Worm (Caenorhabditis elegans) whole organism, L2 larva: ENCODE data around the gene H38K22.9.
A peak's percentile ranks its signal among the peaks of the same experiment; 100 is the strongest.

Experiments
- C34F6.9 ChIP-seq: fragments of 150-350 bp; optimal IDR thresholded peaks from 2 replicates; lab custom pipeline; 2014; ENCODE audit warnings: missing biosample characterization, missing genetic modification characterization
- F13H6.1 ChIP-seq: sonication (generic microtip); optimal IDR thresholded peaks from 2 replicates; lab custom pipeline; 2016; ENCODE audit warnings: missing genetic modification characterization, missing compliant biosample characterization
- R02D3.7 ChIP-seq: fragments of 150-350 bp; optimal IDR thresholded peaks from 2 replicates; lab custom pipeline; 2014; ENCODE audit warnings: missing biosample characterization, missing genetic modification characterization
- ZK546.5 ChIP-seq: sonication (generic microtip); optimal IDR thresholded peaks from 2 replicates; lab custom pipeline; 2017; ENCODE audit warnings: missing biosample characterization, missing genetic modification characterization
- alr-1 ChIP-seq: fragments of 150-350 bp; optimal IDR thresholded peaks from 2 replicates; lab custom pipeline; 2014; ENCODE audit warnings: missing biosample characterization, missing genetic modification characterization
- aly-2 ChIP-seq: fragments of 150-350 bp; optimal IDR thresholded peaks from 2 replicates; lab custom pipeline; 2014; ENCODE audit warnings: missing biosample characterization, missing genetic modification characterization
- ama-1 ChIP-seq: fragments of 150-350 bp; optimal IDR thresholded peaks from 2 replicates; lab custom pipeline; 2018; ENCODE audit warnings: inconsistent platforms
- ceh-16 ChIP-seq: fragments of 150-350 bp; optimal IDR thresholded peaks from 2 replicates; lab custom pipeline; 2014; ENCODE audit warnings: missing biosample characterization, missing genetic modification characterization
- crh-2 ChIP-seq: sonication (generic microtip); optimal IDR thresholded peaks from 2 replicates; lab custom pipeline; 2017; ENCODE audit warnings: missing biosample characterization, missing genetic modification characterization
- dmd-4 ChIP-seq: sonication (generic microtip); optimal IDR thresholded peaks from 2 replicates; lab custom pipeline; 2017; ENCODE audit warnings: missing biosample characterization, missing genetic modification characterization
- elt-1 ChIP-seq: fragments of 150-350 bp; optimal IDR thresholded peaks from 2 replicates; lab custom pipeline; 2014; ENCODE audit warnings: missing biosample characterization, missing genetic modification characterization
- fos-1 ChIP-seq: fragments of 150-350 bp; optimal IDR thresholded peaks from 2 replicates; lab custom pipeline; 2014; ENCODE audit warnings: missing biosample characterization, missing genetic modification characterization
- gmeb-1 ChIP-seq: fragments of 150-350 bp; optimal IDR thresholded peaks from 2 replicates; lab custom pipeline; 2014; ENCODE audit warnings: missing biosample characterization, missing genetic modification characterization
- lin-13 ChIP-seq: fragments of 150-350 bp; optimal IDR thresholded peaks from 2 replicates; lab custom pipeline; 2014; ENCODE audit warnings: missing biosample characterization, missing genetic modification reagents, missing genetic modification characterization
- lin-39 ChIP-seq: fragments of 150-350 bp; optimal IDR thresholded peaks from 2 replicates; lab custom pipeline; 2014; ENCODE audit warnings: missing biosample characterization, missing genetic modification reagents, missing genetic modification characterization
- lsy-2 ChIP-seq, 2 experiments: fragments of 150-350 bp in 1 of 2; sonication (generic microtip) in 1 of 2; optimal IDR thresholded peaks; 2 replicates each; lab custom pipeline; 2014 to 2017; ENCODE audit warnings: missing biosample characterization in 2 of 2, missing genetic modification characterization in 2 of 2
- mab-5 ChIP-seq: fragments of 150-350 bp; optimal IDR thresholded peaks from 2 replicates; lab custom pipeline; 2014; ENCODE audit warnings: missing biosample characterization, missing genetic modification characterization
- mbf-1 ChIP-seq: sonication (generic microtip); optimal IDR thresholded peaks from 2 replicates; lab custom pipeline; 2017; ENCODE audit warnings: missing biosample characterization, missing genetic modification characterization
- nhr-10 ChIP-seq: sonication (generic microtip); optimal IDR thresholded peaks from 2 replicates; lab custom pipeline; 2017; ENCODE audit warnings: missing biosample characterization, missing genetic modification characterization
- nhr-11 ChIP-seq: fragments of 150-350 bp; optimal IDR thresholded peaks from 2 replicates; lab custom pipeline; 2014; ENCODE audit warnings: missing biosample characterization, missing genetic modification characterization
- nhr-12 ChIP-seq: fragments of 150-350 bp; optimal IDR thresholded peaks from 2 replicates; lab custom pipeline; 2014; ENCODE audit warnings: missing biosample characterization, missing genetic modification characterization
- nhr-129 ChIP-seq: fragments of 150-350 bp; optimal IDR thresholded peaks from 2 replicates; lab custom pipeline; 2014; ENCODE audit warnings: missing biosample characterization, missing genetic modification characterization
- nhr-21 ChIP-seq: fragments of 150-350 bp; optimal IDR thresholded peaks from 2 replicates; lab custom pipeline; 2014; ENCODE audit warnings: missing biosample characterization, missing genetic modification characterization
- nhr-23 ChIP-seq: fragments of 150-350 bp; optimal IDR thresholded peaks from 2 replicates; lab custom pipeline; 2014; ENCODE audit warnings: missing biosample characterization, missing genetic modification reagents, missing genetic modification characterization
- nhr-237 ChIP-seq: fragments of 150-350 bp; optimal IDR thresholded peaks from 2 replicates; lab custom pipeline; 2014; ENCODE audit warnings: missing biosample characterization, missing genetic modification characterization
- nhr-6 ChIP-seq: fragments of 150-350 bp; optimal IDR thresholded peaks from 2 replicates; lab custom pipeline; 2014; ENCODE audit warnings: missing biosample characterization, missing genetic modification characterization
- peb-1 ChIP-seq: fragments of 150-350 bp; optimal IDR thresholded peaks from 2 replicates; lab custom pipeline; 2014; ENCODE audit warnings: missing biosample characterization, missing genetic modification characterization
- sem-4 ChIP-seq: fragments of 150-350 bp; optimal IDR thresholded peaks from 2 replicates; lab custom pipeline; 2014; ENCODE audit warnings: missing biosample characterization, missing genetic modification reagents, missing genetic modification characterization
- skn-1 ChIP-seq: sonication (generic microtip); optimal IDR thresholded peaks from 2 replicates; lab custom pipeline; 2017; ENCODE audit warnings: missing biosample characterization, missing genetic modification characterization
- sma-3 ChIP-seq: sonication (generic microtip); optimal IDR thresholded peaks from 2 replicates; lab custom pipeline; 2016; ENCODE audit warnings: missing genetic modification reagents, missing genetic modification characterization, missing compliant biosample characterization
- sma-9 ChIP-seq, 2 experiments: fragments of 150-350 bp in 1 of 2; sonication (generic microtip) in 1 of 2; optimal IDR thresholded peaks; 2 replicates each; lab custom pipeline; 2014 to 2016; ENCODE audit warnings: missing genetic modification characterization in 2 of 2, mild to moderate bottlenecking in 1 of 2, missing biosample characterization in 1 of 2, missing compliant biosample characterization in 1 of 2, missing genetic modification reagents in 1 of 2, moderate library complexity in 1 of 2
- snpc-4 ChIP-seq: fragments of 150-350 bp; optimal IDR thresholded peaks from 2 replicates; lab custom pipeline; 2014; ENCODE audit warnings: missing biosample characterization, missing genetic modification characterization
- unc-39 ChIP-seq: fragments of 150-350 bp; optimal IDR thresholded peaks from 2 replicates; lab custom pipeline; 2014; ENCODE audit warnings: missing biosample characterization, missing genetic modification characterization
- unc-55 ChIP-seq: fragments of 150-350 bp; sonication (generic microtip); optimal IDR thresholded peaks from 3 replicates; lab custom pipeline; 2014; ENCODE audit warnings: missing biosample characterization, missing genetic modification reagents, missing genetic modification characterization
- unc-62 ChIP-seq: fragments of 150-350 bp; optimal IDR thresholded peaks from 2 replicates; lab custom pipeline; 2014; ENCODE audit warnings: missing biosample characterization, missing genetic modification reagents, missing genetic modification characterization
- zag-1 ChIP-seq: fragments of 150-350 bp; optimal IDR thresholded peaks from 2 replicates; lab custom pipeline; 2014; ENCODE audit warnings: missing biosample characterization, missing genetic modification characterization
- ztf-1 ChIP-seq: fragments of 200-800 bp; sonication (Bioruptor generic); conservative IDR thresholded peaks from 2 replicates; pipeline ENCODE4 v1.3.6; 2022; ENCODE audit warnings: missing genetic modification characterization, missing compliant biosample characterization
- ztf-11 ChIP-seq: sonication (generic microtip); optimal IDR thresholded peaks from 2 replicates; lab custom pipeline; 2017; ENCODE audit warnings: missing biosample characterization, missing genetic modification characterization

Gene H38K22.9

ce11 chrIII:4367649-4368048, 43.7 kb downstream of the H38K22.9 start, which contains the start of gene ckb-2:
TSS of gene ckb-2 (plus strand) at chrIII:4367949.
- no peak for TF ChIP-seq R02D3.7 (tag; lab: Kevin White, UChicago)
- no peak for TF ChIP-seq gmeb-1 (tag; lab: Kevin White, UChicago)
- TF ChIP-seq nhr-23, result no peak
- no peak for TF ChIP-seq alr-1 (tag; lab: Kevin White, UChicago)
- TF ChIP-seq mab-5 (tag; lab: Kevin White, UChicago), result no peak
- no peak for TF ChIP-seq nhr-6
- no peak for TF ChIP-seq nhr-237 (tag; lab: Kevin White, UChicago)
- TF ChIP-seq nhr-11 (tag; lab: Kevin White, UChicago), result no peak
- TF ChIP-seq lin-13 (GFP tag; lab: Kevin White, UChicago), result no peak
- TF ChIP-seq mbf-1 (tag; lab: Kevin White, UChicago), result no peak
- no peak for TF ChIP-seq peb-1 (tag; lab: Kevin White, UChicago)
- no peak for TF ChIP-seq nhr-10 (tag; lab: Kevin White, UChicago)
- TF ChIP-seq zag-1 (tag; lab: Kevin White, UChicago), result no peak
- TF ChIP-seq dmd-4 (tag; lab: Kevin White, UChicago), result no peak

ce11 chrIII:4369381-4369809, 45.4 kb downstream of the H38K22.9 start:
- TF ChIP-seq sma-3 (GFP tag; lab: Kevin White, UChicago), result peak; percentile 45
- peak; percentile 30 for TF ChIP-seq F13H6.1 (tag; lab: Kevin White, UChicago)
- TF ChIP-seq fos-1 (tag; lab: Kevin White, UChicago), result peak; percentile 64
- peak; percentile 14 for TF ChIP-seq unc-55
- peak; percentile 63 for TF ChIP-seq nhr-129 (tag; lab: Kevin White, UChicago)
- peak; percentile 15 for TF ChIP-seq C34F6.9
- peak; percentile 43 for TF ChIP-seq crh-2 (tag; lab: Kevin White, UChicago)
- peak; percentile 39 for TF ChIP-seq nhr-21 (tag; lab: Kevin White, UChicago)

DNA sequence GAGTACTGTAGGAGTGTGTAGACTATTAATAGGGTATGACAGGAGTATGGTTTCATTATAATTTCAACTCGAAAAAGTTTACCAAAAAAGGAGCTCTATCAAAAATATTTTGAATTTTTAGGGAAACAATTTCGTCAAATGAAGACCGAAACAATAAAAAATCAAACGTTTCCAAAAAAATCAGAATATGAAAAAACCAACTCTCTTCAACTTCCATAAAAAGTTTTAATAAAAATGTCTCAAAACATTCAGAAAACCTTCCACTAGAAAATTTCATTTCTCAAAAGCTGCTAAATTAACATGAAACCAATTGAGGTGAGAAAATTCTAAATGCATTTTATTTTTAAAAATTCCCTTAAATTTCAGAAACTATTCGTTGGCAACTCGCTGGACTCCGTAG, 46.6 kb downstream of the H38K22.9 start, which contains the start of gene ckb-3:
Gene ckb-3 (plus strand): TSS at position 301 of the 400 bp plus-strand sequence.
- TF ChIP-seq ceh-16 (tag; lab: Kevin White, UChicago) (no peak), ama-1 (lab: Kevin White, UChicago) (no peak), nhr-11 (tag; lab: Kevin White, UChicago) (no peak), nhr-12 (tag; lab: Kevin White, UChicago) (no peak), fos-1 (tag; lab: Kevin White, UChicago) (no peak), zag-1 (tag; lab: Kevin White, UChicago) (no peak), unc-62 (GFP tag; lab: Kevin White, UChicago) (no peak), unc-39 (tag; lab: Kevin White, UChicago) (no peak), alr-1 (tag; lab: Kevin White, UChicago) (no peak), skn-1 (tag; lab: Kevin White, UChicago) (no peak), nhr-6 (no peak), lin-39 (tag; lab: Kevin White, UChicago) (no peak), nhr-21 (tag; lab: Kevin White, UChicago) (no peak), nhr-23 (no peak), elt-1 (tag; lab: Kevin White, UChicago) (no peak), ZK546.5 (tag; lab: Kevin White, UChicago) (no peak), unc-55 (no peak), sma-9 (GFP tag; optimal IDR thresholded peaks at IDR 0.05; lab: Kevin White, UChicago) (no peak), sma-9 (tag; optimal IDR thresholded peaks at IDR 0.05; lab: Kevin White, UChicago) (no peak), peb-1 (tag; lab: Kevin White, UChicago) (no peak), ztf-1 (GFP tag; lab: Robert Waterston, UW) (no peak)

DNA sequence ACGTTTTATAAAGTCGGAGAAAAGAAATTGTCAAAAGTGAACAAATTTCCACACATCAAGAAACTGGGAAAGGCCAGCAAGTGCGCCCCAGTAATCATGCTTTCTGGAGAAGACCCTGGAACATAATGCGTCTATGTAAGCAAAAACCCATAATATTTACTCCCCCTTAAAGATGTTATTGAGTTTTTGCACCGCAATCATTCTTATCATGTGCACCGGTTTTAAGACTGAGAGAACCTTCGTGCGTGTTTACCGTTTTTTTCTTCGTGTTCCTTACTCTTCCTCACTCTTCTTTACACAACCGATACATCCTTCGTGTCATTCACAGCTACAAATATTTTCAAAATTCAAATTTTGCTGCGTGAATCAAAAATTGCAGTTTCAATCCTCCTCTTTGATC, 48.9 kb downstream of the H38K22.9 start:
- TF ChIP-seq ama-1 (lab: Kevin White, UChicago), result no peak
- no peak for TF ChIP-seq snpc-4 (tag; lab: Kevin White, UChicago)
- TF ChIP-seq ZK546.5 (tag; lab: Kevin White, UChicago), result no peak
- TF ChIP-seq lin-39 (tag; lab: Kevin White, UChicago), result no peak
- no peak for TF ChIP-seq unc-55
- TF ChIP-seq F13H6.1 (tag; lab: Kevin White, UChicago), result no peak
- TF ChIP-seq aly-2 (tag; lab: Kevin White, UChicago), result no peak
- no peak for TF ChIP-seq lsy-2 (tag; optimal IDR thresholded peaks at IDR 0.05; lab: Kevin White, UChicago)
- TF ChIP-seq nhr-23, result no peak
- no peak for TF ChIP-seq nhr-6
- TF ChIP-seq ztf-11 (tag; lab: Kevin White, UChicago), result no peak
- TF ChIP-seq nhr-129 (tag; lab: Kevin White, UChicago), result no peak
- TF ChIP-seq gmeb-1 (tag; lab: Kevin White, UChicago), result no peak
- TF ChIP-seq R02D3.7 (tag; lab: Kevin White, UChicago), result no peak
- TF ChIP-seq sem-4 (tag; lab: Kevin White, UChicago), result no peak
